Worm (Caenorhabditis elegans) whole organism, L4 larva: ENCODE results near the gene Y73F8A.26.

Experiments
- D1046.2 ChIP-seq: fragments of 200-800 bp; sonication (Bioruptor generic); IDR thresholded peaks from 2 replicates; pipeline ENCODE4 v1.3.6; 2022; ENCODE audit warnings: missing genetic modification characterization, missing compliant biosample characterization
- F26F4.8 ChIP-seq: fragments of 200-800 bp; sonication (Bioruptor generic); conservative IDR thresholded peaks from 2 replicates; pipeline ENCODE4 v1.3.6; 2022; ENCODE audit warnings: missing genetic modification characterization, missing compliant biosample characterization
- F44E2.7 ChIP-seq: fragments of 200-800 bp; sonication (Bioruptor generic); IDR thresholded peaks from 2 replicates; pipeline ENCODE4 v2.1.2; 2022; ENCODE audit warnings: missing genetic modification characterization, missing compliant biosample characterization
- Y105C5A.15 ChIP-seq: fragments of 200-800 bp; sonication (Bioruptor generic); IDR thresholded peaks from 2 replicates; pipeline ENCODE4 v1.3.6; 2022; ENCODE audit warnings: missing genetic modification characterization, missing compliant biosample characterization
- Y48G9A.11 ChIP-seq: fragments of 200-800 bp; sonication (Bioruptor generic); IDR thresholded peaks from 2 replicates; pipeline ENCODE4 v1.3.6; 2022; ENCODE audit warnings: missing genetic modification reagents, missing genetic modification characterization, missing compliant biosample characterization
- Y5F2A.4 ChIP-seq: fragments of 200-800 bp; sonication (Bioruptor generic); optimal IDR thresholded peaks from 2 replicates; lab custom pipeline; 2018; ENCODE audit warnings: mild to moderate bottlenecking, missing genetic modification characterization, missing compliant biosample characterization
- ZK337.2 ChIP-seq: fragments of 200-800 bp; sonication (Bioruptor generic); IDR thresholded peaks from 2 replicates; pipeline ENCODE4 v1.3.6; 2022; ENCODE audit warnings: missing genetic modification reagents, missing genetic modification characterization, missing compliant biosample characterization
- ZK546.5 ChIP-seq, 2 experiments: sonication (generic microtip); optimal IDR thresholded peaks; 2 replicates each; lab custom pipeline; 2017; ENCODE audit warnings: missing biosample characterization in 2 of 2, missing genetic modification characterization in 2 of 2
- aha-1 ChIP-seq: fragments of 150-350 bp; peaks from one replicate; lab custom pipeline; 2014; ENCODE audit warnings: missing biosample characterization, missing genetic modification characterization
- aly-2 ChIP-seq: sonication (generic microtip); optimal IDR thresholded peaks from 2 replicates; lab custom pipeline; 2018; ENCODE audit warnings: missing biosample characterization, missing genetic modification characterization
- ama-1 ChIP-seq: fragments of 150-350 bp; optimal IDR thresholded peaks from 2 replicates; lab custom pipeline; 2014; ENCODE audit warnings: inconsistent platforms, mixed read lengths
- ceh-44 ChIP-seq: fragments of 200-800 bp; sonication (Bioruptor generic); IDR thresholded peaks from 2 replicates; pipeline ENCODE4 v1.3.6; 2022; ENCODE audit warnings: missing genetic modification reagents, missing genetic modification characterization, missing compliant biosample characterization
- ceh-62 ChIP-seq: sonication (generic microtip); optimal IDR thresholded peaks from 2 replicates; lab custom pipeline; 2017; ENCODE audit warnings: missing biosample characterization, missing genetic modification characterization
- ctbp-1 ChIP-seq: fragments of 200-800 bp; sonication (Bioruptor generic); IDR thresholded peaks from 2 replicates; pipeline ENCODE4 v1.3.6; 2022; ENCODE audit warnings: missing genetic modification reagents, missing genetic modification characterization, missing compliant biosample characterization
- dmd-8 ChIP-seq: fragments of 200-800 bp; sonication (Bioruptor generic); IDR thresholded peaks from 2 replicates; pipeline ENCODE4 v1.3.6; 2022; ENCODE audit warnings: missing genetic modification characterization, missing compliant biosample characterization
- duxl-1 ChIP-seq: sonication (generic microtip); optimal IDR thresholded peaks from 2 replicates; lab custom pipeline; 2016; ENCODE audit warnings: mild to moderate bottlenecking, missing genetic modification characterization, moderate library complexity, missing compliant biosample characterization; ENCODE audit not compliant: poor library complexity
- fkh-10 ChIP-seq: fragments of 150-350 bp; optimal IDR thresholded peaks from 2 replicates; lab custom pipeline; 2014; ENCODE audit warnings: missing biosample characterization, missing genetic modification reagents, missing genetic modification characterization
- hif-1 ChIP-seq, 2 experiments: sonication (generic microtip); optimal IDR thresholded peaks; 2 replicates each; lab custom pipeline; 2016 to 2017; ENCODE audit warnings: missing compliant biosample characterization in 2 of 2, missing genetic modification characterization in 2 of 2, missing genetic modification reagents in 2 of 2, missing genotype in 2 of 2, mild to moderate bottlenecking in 1 of 2
- hlh-11 ChIP-seq: fragments of 200-800 bp; sonication (Bioruptor generic); optimal IDR thresholded peaks from 2 replicates; lab custom pipeline; 2018; ENCODE audit warnings: mild to moderate bottlenecking, missing genetic modification characterization, missing compliant biosample characterization
- hlh-30 ChIP-seq: sonication (generic microtip); optimal IDR thresholded peaks from 2 replicates; lab custom pipeline; 2017; ENCODE audit warnings: antibody characterized with exemption, mild to moderate bottlenecking, missing genetic modification characterization, missing compliant biosample characterization; ENCODE audit not compliant: insufficient read depth
- hmg-1.1 ChIP-seq: fragments of 200-800 bp; sonication (Bioruptor generic); IDR thresholded peaks from 2 replicates; pipeline ENCODE4 v1.3.6; 2022; ENCODE audit warnings: missing genetic modification reagents, missing genetic modification characterization, missing compliant biosample characterization
- lin-1 ChIP-seq: fragments of 200-800 bp; sonication (Bioruptor generic); IDR thresholded peaks from 2 replicates; pipeline ENCODE4 v1.3.6; 2022; ENCODE audit warnings: missing genetic modification reagents, missing genetic modification characterization, missing compliant biosample characterization
- lin-15B ChIP-seq: fragments of 150-350 bp; sonication (generic microtip); optimal IDR thresholded peaks from 3 replicates; lab custom pipeline; 2014; ENCODE audit warnings: missing biosample characterization, missing genetic modification characterization
- lin-29 ChIP-seq: fragments of 200-800 bp; sonication (Bioruptor generic); IDR thresholded peaks from 2 replicates; pipeline ENCODE4 v1.3.6; 2022; ENCODE audit warnings: missing genetic modification reagents, missing genetic modification characterization, missing compliant biosample characterization
- lin-38 ChIP-seq: fragments of 200-800 bp; sonication (Bioruptor generic); IDR thresholded peaks from 2 replicates; pipeline ENCODE4 v1.3.6; 2022; ENCODE audit warnings: missing genetic modification reagents, missing genetic modification characterization, missing compliant biosample characterization
- lin-39 ChIP-seq: fragments of 150-350 bp; optimal IDR thresholded peaks from 2 replicates; lab custom pipeline; 2014; ENCODE audit warnings: missing biosample characterization, missing genetic modification reagents, missing genetic modification characterization
- lir-3 ChIP-seq: sonication (generic microtip); optimal IDR thresholded peaks from 2 replicates; lab custom pipeline; 2016; ENCODE audit warnings: mild to moderate bottlenecking, missing genetic modification characterization, missing compliant biosample characterization
- madf-9 ChIP-seq: fragments of 200-800 bp; sonication (Bioruptor generic); conservative IDR thresholded peaks from 2 replicates; pipeline ENCODE4 v1.3.6; 2022; ENCODE audit warnings: missing genetic modification reagents, missing genetic modification characterization, missing compliant biosample characterization
- mdt-29 ChIP-seq: fragments of 200-800 bp; sonication (Bioruptor generic); IDR thresholded peaks from 2 replicates; pipeline ENCODE4 v1.3.6; 2022; ENCODE audit warnings: missing genetic modification reagents, missing genetic modification characterization, missing compliant biosample characterization
- mes-2 ChIP-seq: sonication (generic microtip); optimal IDR thresholded peaks from 2 replicates; lab custom pipeline; 2016; ENCODE audit warnings: missing genotype, mild to moderate bottlenecking, missing genetic modification characterization, missing compliant biosample characterization; ENCODE audit not compliant: poor library complexity, severe bottlenecking
- mxl-2 ChIP-seq: fragments of 200-800 bp; sonication (Bioruptor generic); conservative IDR thresholded peaks from 2 replicates; pipeline ENCODE4 v1.3.6; 2022; ENCODE audit warnings: missing genetic modification reagents, missing genetic modification characterization, missing compliant biosample characterization
- mxl-3 ChIP-seq: fragments of 200-800 bp; sonication (Bioruptor generic); optimal IDR thresholded peaks from 2 replicates; lab custom pipeline; 2018; ENCODE audit warnings: mild to moderate bottlenecking, missing genetic modification characterization, missing compliant biosample characterization
- nhr-10 ChIP-seq: fragments of 150-350 bp; optimal IDR thresholded peaks from 2 replicates; lab custom pipeline; 2014; ENCODE audit warnings: missing biosample characterization, missing genetic modification characterization
- nhr-102 ChIP-seq: sonication (generic microtip); optimal IDR thresholded peaks from 2 replicates; lab custom pipeline; 2016; ENCODE audit warnings: mild to moderate bottlenecking, missing genetic modification characterization, moderate library complexity, missing compliant biosample characterization
- nhr-11 ChIP-seq: fragments of 150-350 bp; optimal IDR thresholded peaks from 2 replicates; lab custom pipeline; 2014; ENCODE audit warnings: missing biosample characterization, missing genetic modification characterization
- nhr-111 ChIP-seq: fragments of 200-800 bp; sonication (Bioruptor generic); optimal IDR thresholded peaks from 2 replicates; lab custom pipeline; 2018; ENCODE audit warnings: mild to moderate bottlenecking, missing genetic modification characterization, missing compliant biosample characterization
- nhr-237 ChIP-seq: sonication (generic microtip); optimal IDR thresholded peaks from 2 replicates; lab custom pipeline; 2017; ENCODE audit warnings: missing biosample characterization, missing genetic modification characterization
- nhr-42 ChIP-seq: fragments of 200-800 bp; sonication (Bioruptor generic); IDR thresholded peaks from 2 replicates; pipeline ENCODE4 v1.3.6; 2022; ENCODE audit warnings: missing genetic modification characterization, missing compliant biosample characterization
- nhr-76 ChIP-seq: fragments of 150-350 bp; optimal IDR thresholded peaks from 2 replicates; lab custom pipeline; 2014; ENCODE audit warnings: missing biosample characterization, missing genetic modification characterization
- nhr-77 ChIP-seq: fragments of 150-350 bp; optimal IDR thresholded peaks from 2 replicates; lab custom pipeline; 2014; ENCODE audit warnings: missing biosample characterization, missing genetic modification characterization
- pha-4 ChIP-seq, 2 experiments: fragments of 150-350 bp in 1 of 2; fragments of 200-800 bp in 1 of 2; sonication (Bioruptor generic) in 1 of 2; IDR thresholded peaks in 1 of 2; optimal IDR thresholded peaks in 1 of 2; 2 replicates each; pipeline versions ENCODE4 v1.3.6 to Lab custom; 2014 to 2022; ENCODE audit warnings: missing genetic modification characterization in 2 of 2, missing genetic modification reagents in 2 of 2, missing biosample characterization in 1 of 2, missing compliant biosample characterization in 1 of 2
- pqm-1 ChIP-seq: sonication (generic microtip); optimal IDR thresholded peaks from 2 replicates; lab custom pipeline; 2017; ENCODE audit warnings: missing biosample characterization, missing genetic modification characterization
- saeg-2 ChIP-seq: fragments of 200-800 bp; sonication (Bioruptor generic); IDR thresholded peaks from 2 replicates; pipeline ENCODE4 v1.3.6; 2022; ENCODE audit warnings: missing genetic modification reagents, missing genetic modification characterization, missing compliant biosample characterization
- sdz-12 ChIP-seq: fragments of 200-800 bp; sonication (Bioruptor generic); optimal IDR thresholded peaks from 2 replicates; lab custom pipeline; 2018; ENCODE audit warnings: mild to moderate bottlenecking, missing genetic modification characterization, missing compliant biosample characterization
- snpc-4 ChIP-seq: fragments of 150-350 bp; optimal IDR thresholded peaks from 2 replicates; lab custom pipeline; 2014; ENCODE audit warnings: missing biosample characterization, missing genetic modification characterization
- spr-1 ChIP-seq: sonication (generic microtip); optimal IDR thresholded peaks from 2 replicates; lab custom pipeline; 2016; ENCODE audit warnings: mild to moderate bottlenecking, missing genetic modification characterization, missing compliant biosample characterization
- spr-3 ChIP-seq: fragments of 200-800 bp; sonication (Bioruptor generic); optimal IDR thresholded peaks from 2 replicates; lab custom pipeline; 2018; ENCODE audit warnings: mild to moderate bottlenecking, missing genetic modification characterization, missing compliant biosample characterization
- tra-1 ChIP-seq: fragments of 200-800 bp; sonication (Bioruptor generic); IDR thresholded peaks from 2 replicates; pipeline ENCODE4 v1.3.6; 2022; ENCODE audit warnings: missing genetic modification reagents, missing genetic modification characterization, missing compliant biosample characterization
- zfp-2 ChIP-seq: sonication (generic microtip); optimal IDR thresholded peaks from 2 replicates; lab custom pipeline; 2016; ENCODE audit warnings: mild to moderate bottlenecking, missing genetic modification characterization, missing compliant biosample characterization
- zip-11 ChIP-seq: fragments of 200-800 bp; sonication (Bioruptor generic); IDR thresholded peaks from 2 replicates; pipeline ENCODE4 v1.3.6; 2022; ENCODE audit warnings: missing genetic modification characterization, missing compliant biosample characterization
- zip-2 ChIP-seq: fragments of 150-350 bp; optimal IDR thresholded peaks from 2 replicates; lab custom pipeline; 2014; ENCODE audit warnings: missing biosample characterization, missing genetic modification characterization

Gene Y73F8A.26

ce11 chrIV:15471430-15471829, 2.0 kb upstream of the Y73F8A.26 start, which contains the start of gene ntl-11:
TSS of gene ntl-11 (minus strand) at chrIV:15471495.
- TF ChIP-seq zip-2 (tag; lab: Kevin White, UChicago), result peak; percentile 82
- TF ChIP-seq ZK546.5 (tag; optimal IDR thresholded peaks at IDR 0.05; lab: Kevin White, UChicago), result peak in 1 of 2 experiments; percentile 43
- peak; percentile 97 for TF ChIP-seq duxl-1 (tag; lab: Kevin White, UChicago)
- TF ChIP-seq dmd-8 (GFP tag; lab: Robert Waterston, UW), result peak; percentile 74; the same call in 1 of the 2 replicates
- peak; percentile 94 for TF ChIP-seq lin-29
- peak; percentile 97 for TF ChIP-seq nhr-102
- TF ChIP-seq hmg-1.1 (GFP tag; lab: Robert Waterston, UW), result peak; percentile 96
- peak; percentile 90; the same call in 1 of the 2 replicates for TF ChIP-seq pha-4 (GFP tag; IDR thresholded peaks at IDR 0.05; lab: Robert Waterston, UW)
- peak; percentile 97 for TF ChIP-seq pha-4 (tag; optimal IDR thresholded peaks at IDR 0.05; lab: Kevin White, UChicago)
- TF ChIP-seq Y48G9A.11 (GFP tag; lab: Robert Waterston, UW), result peak; percentile 71
- peak; percentile 86 for TF ChIP-seq hlh-30 (tag; lab: Kevin White, UChicago)
- TF ChIP-seq ZK337.2 (GFP tag; lab: Robert Waterston, UW), result 0 out of 2 replicates have a peak, but pooled peaks have one; percentile 53
- peak; percentile 96 for TF ChIP-seq nhr-42 (GFP tag; lab: Robert Waterston, UW)
- peak; percentile 93 for TF ChIP-seq nhr-11
- peak; percentile 39 for TF ChIP-seq mxl-3 (GFP tag; lab: Kevin White, UChicago)
- peak; percentile 96 for TF ChIP-seq lin-15B (tag; lab: Kevin White, UChicago)
- no peak for TF ChIP-seq sdz-12 (GFP tag; lab: Kevin White, UChicago)
- peak; percentile 87 for TF ChIP-seq saeg-2 (GFP tag; lab: Robert Waterston, UW)
- no peak for TF ChIP-seq nhr-111 (GFP tag; lab: Kevin White, UChicago)
- TF ChIP-seq madf-9 (GFP tag; lab: Robert Waterston, UW), result peak; percentile 90
- TF ChIP-seq mxl-2 (GFP tag; lab: Robert Waterston, UW), result peak; percentile 81
- TF ChIP-seq nhr-10 (tag; lab: Kevin White, UChicago), result peak; percentile 68
- peak; percentile 91 for TF ChIP-seq nhr-77 (tag; lab: Kevin White, UChicago)
- TF ChIP-seq hlh-11 (tag; lab: Kevin White, UChicago), result peak; percentile 94
- no peak for TF ChIP-seq nhr-237
- peak; percentile 56 for TF ChIP-seq lir-3 (tag; lab: Kevin White, UChicago)
- peak; percentile 97 for TF ChIP-seq tra-1 (GFP tag; lab: Robert Waterston, UW)
- no peak for TF ChIP-seq ceh-44 (GFP tag; lab: Robert Waterston, UW)
- TF ChIP-seq Y5F2A.4 (GFP tag; lab: Kevin White, UChicago), result peak; percentile 66
- peak; percentile 34 for TF ChIP-seq snpc-4 (tag; lab: Kevin White, UChicago)
- no peak for TF ChIP-seq aly-2
- TF ChIP-seq lin-1, result peak; percentile 77
- TF ChIP-seq hif-1 (tag; optimal IDR thresholded peaks at IDR 0.05; lab: Kevin White, UChicago), result peak; percentile 66 to 82
- peak; percentile 69 for TF ChIP-seq zfp-2 (tag; lab: Kevin White, UChicago)
- TF ChIP-seq F26F4.8, result no peak
- TF ChIP-seq aha-1 (tag; lab: Kevin White, UChicago), result peak; percentile 99
- TF ChIP-seq ceh-62 (tag; lab: Kevin White, UChicago), result no peak
- 0 out of 2 replicates have a peak, but pooled peaks have one; percentile 25 for TF ChIP-seq Y105C5A.15 (GFP tag; lab: Robert Waterston, UW)
- peak; percentile 94 for TF ChIP-seq spr-1 (tag; lab: Kevin White, UChicago)
- TF ChIP-seq F44E2.7 (GFP tag; lab: Robert Waterston, UW), result 0 out of 2 replicates have a peak, but pooled peaks have one; percentile 27
- TF ChIP-seq D1046.2 (GFP tag; lab: Robert Waterston, UW), result no peak
- peak; percentile 93 for TF ChIP-seq ctbp-1 (GFP tag; lab: Robert Waterston, UW)
- TF ChIP-seq lin-38 (GFP tag; lab: Robert Waterston, UW), result peak; percentile 100
- TF ChIP-seq mdt-29, result peak; percentile 94
- peak; percentile 93 for TF ChIP-seq spr-3 (GFP tag; lab: Kevin White, UChicago)
- TF ChIP-seq pqm-1, result peak; percentile 20
- peak; percentile 41 for TF ChIP-seq ama-1 (lab: Kevin White, UChicago)
- no peak for TF ChIP-seq lin-39 (tag; lab: Kevin White, UChicago)
- peak; percentile 96 for TF ChIP-seq mes-2
- TF ChIP-seq nhr-76 (tag; lab: Kevin White, UChicago), result no peak
- peak; percentile 95 for TF ChIP-seq fkh-10 (GFP tag; lab: Kevin White, UChicago)
- no peak for TF ChIP-seq zip-11 (GFP tag; lab: Robert Waterston, UW)
